Fruit fly (Drosophila melanogaster) whole organism, embryonic: ENCODE results near the gene Obp93a.

Experiments used
- Bteb2 ChIP-seq: fragments of 200-800 bp; sonication (Bioruptor generic); optimal IDR thresholded peaks from 2 replicates; lab custom pipeline; 2016; ENCODE audit warnings: missing biosample characterization, missing genetic modification characterization
- chn ChIP-seq: fragments of 200-800 bp; sonication (Bioruptor generic); optimal IDR thresholded peaks from 2 replicates; lab custom pipeline; 2016; ENCODE audit warnings: missing biosample characterization, missing genetic modification characterization
- wek ChIP-seq: fragments of 200-800 bp; sonication (Bioruptor generic); optimal IDR thresholded peaks from 3 replicates; lab custom pipeline; 2018; ENCODE audit warnings: missing biosample characterization, mild to moderate bottlenecking, missing genetic modification characterization, moderate library complexity

- TF ChIP-seq Bteb2 (GFP tag; lab: Kevin White, UChicago) (no peak), chn (GFP tag; lab: Kevin White, UChicago) (no peak), wek (GFP tag; lab: Kevin White, UChicago) (no peak)
These were observed 48.5 kb downstream of the Obp93a start, which contains the start of gene HHEX for dm6 chr3R:21080876-21081586.
